Fruit fly (Drosophila melanogaster) whole organism, embryonic: ENCODE data around the gene CG14868.
A peak's percentile ranks its signal among the peaks of the same experiment; 100 is the strongest.

Experiments
- Adf1 ChIP-seq: fragments of 200-800 bp; sonication (Bioruptor generic); IDR thresholded peaks from 2 replicates; pipeline ENCODE4 v1.3.6; 2022; ENCODE audit warnings: missing biosample characterization, missing genetic modification characterization
- Atf3 ChIP-seq: fragments of 200-800 bp; sonication (Bioruptor generic); optimal IDR thresholded peaks from 3 replicates; lab custom pipeline; 2016; ENCODE audit warnings: missing biosample characterization, missing genetic modification characterization
- BEAF-32 ChIP-seq: fragments of 200-800 bp; sonication (Bioruptor generic); optimal IDR thresholded peaks from 3 replicates; lab custom pipeline; 2017; ENCODE audit warnings: missing biosample characterization, missing genetic modification characterization, mild to moderate bottlenecking, moderate library complexity, missing genetic modification reagents
- Blimp-1 ChIP-seq: fragments of 200-800 bp; sonication (Bioruptor generic); optimal IDR thresholded peaks from 3 replicates; lab custom pipeline; 2018; ENCODE audit warnings: missing biosample characterization, missing genetic modification characterization, mild to moderate bottlenecking, moderate library complexity, missing genetic modification reagents
- CG1024 ChIP-seq: fragments of 200-800 bp; sonication (Bioruptor generic); IDR thresholded peaks from 2 replicates; pipeline ENCODE4 v1.3.6; 2022; ENCODE audit warnings: missing biosample characterization, missing genetic modification characterization
- CG10543 ChIP-seq: fragments of 200-800 bp; sonication (Bioruptor generic); optimal IDR thresholded peaks from 3 replicates; lab custom pipeline; 2017; ENCODE audit warnings: missing biosample characterization, mild to moderate bottlenecking, missing genetic modification characterization, moderate library complexity
- CG11695 ChIP-seq: fragments of 200-800 bp; sonication (Bioruptor generic); IDR thresholded peaks from 3 replicates; pipeline ENCODE4 v1.3.6; 2022; ENCODE audit warnings: missing biosample characterization, missing genetic modification characterization
- CG12299 ChIP-seq: fragments of 200-800 bp; sonication (Bioruptor generic); optimal IDR thresholded peaks from 2 replicates; lab custom pipeline; 2018; ENCODE audit warnings: missing biosample characterization, mild to moderate bottlenecking, missing genetic modification characterization
- CG15011 ChIP-seq: fragments of 200-800 bp; sonication (Bioruptor generic); optimal IDR thresholded peaks from 3 replicates; lab custom pipeline; 2018; ENCODE audit warnings: missing biosample characterization, mild to moderate bottlenecking, missing genetic modification characterization
- CG1603 ChIP-seq: fragments of 200-800 bp; sonication (Bioruptor generic); optimal IDR thresholded peaks from 2 replicates; lab custom pipeline; 2019; ENCODE audit warnings: missing biosample characterization, mild to moderate bottlenecking, missing genetic modification characterization, moderate library complexity
- CG18476 ChIP-seq: fragments of 200-800 bp; sonication (Bioruptor generic); optimal IDR thresholded peaks from 2 replicates; lab custom pipeline; 2016; ENCODE audit warnings: missing biosample characterization, mild to moderate bottlenecking, missing genetic modification characterization
- CG2120 ChIP-seq: fragments of 200-800 bp; sonication (Bioruptor generic); optimal IDR thresholded peaks from 3 replicates; lab custom pipeline; 2016; ENCODE audit warnings: missing biosample characterization, missing genetic modification characterization
- CG2712 ChIP-seq: fragments of 200-800 bp; optimal IDR thresholded peaks from 3 replicates; lab custom pipeline; 2019; ENCODE audit warnings: missing biosample characterization, mild to moderate bottlenecking, missing genetic modification characterization, moderate library complexity
- CG30020 ChIP-seq: fragments of 200-800 bp; optimal IDR thresholded peaks from 2 replicates; lab custom pipeline; 2019; ENCODE audit warnings: missing biosample characterization, mild to moderate bottlenecking, missing genetic modification characterization, moderate library complexity
- CG31365 ChIP-seq: fragments of 200-800 bp; sonication (Bioruptor generic); optimal IDR thresholded peaks from 2 replicates; lab custom pipeline; 2018; ENCODE audit warnings: missing biosample characterization, mild to moderate bottlenecking, missing genetic modification characterization
- CG31388 ChIP-seq: fragments of 200-800 bp; sonication (Bioruptor generic); optimal IDR thresholded peaks from 2 replicates; lab custom pipeline; 2016; ENCODE audit warnings: missing biosample characterization, missing genetic modification characterization
- CG32532 ChIP-seq: fragments of 200-800 bp; sonication (Bioruptor generic); IDR thresholded peaks from 2 replicates; pipeline ENCODE4 v1.3.6; 2022; ENCODE audit warnings: missing biosample characterization, missing genetic modification characterization
- CG3281 ChIP-seq: fragments of 200-800 bp; sonication (Bioruptor generic); optimal IDR thresholded peaks from 3 replicates; lab custom pipeline; 2017; ENCODE audit warnings: missing biosample characterization, mild to moderate bottlenecking, missing genetic modification characterization
- CG3847 ChIP-seq: fragments of 200-800 bp; sonication (Bioruptor generic); IDR thresholded peaks from 2 replicates; pipeline ENCODE4 v1.3.6; 2022; ENCODE audit warnings: missing biosample characterization, missing genetic modification characterization
- CG4820 ChIP-seq: fragments of 200-800 bp; sonication (Bioruptor generic); optimal IDR thresholded peaks from 3 replicates; lab custom pipeline; 2016; ENCODE audit warnings: missing biosample characterization, missing genetic modification characterization
- CG6854 ChIP-seq: fragments of 200-800 bp; sonication (Bioruptor generic); optimal IDR thresholded peaks from 3 replicates; lab custom pipeline; 2017; ENCODE audit warnings: missing biosample characterization, mild to moderate bottlenecking, missing genetic modification characterization
- CG8281 ChIP-seq: fragments of 200-800 bp; sonication (Bioruptor generic); optimal IDR thresholded peaks from 2 replicates; lab custom pipeline; 2018; ENCODE audit warnings: missing biosample characterization, mild to moderate bottlenecking, missing genetic modification characterization, moderate library complexity
- CG9215 ChIP-seq: fragments of 200-800 bp; sonication (Bioruptor generic); IDR thresholded peaks from 2 replicates; pipeline ENCODE4 v1.3.6; 2022; ENCODE audit warnings: missing biosample characterization, missing genetic modification characterization
- CG9437 ChIP-seq: fragments of 200-800 bp; sonication (Bioruptor generic); optimal IDR thresholded peaks from 2 replicates; lab custom pipeline; 2018; ENCODE audit warnings: missing biosample characterization, mild to moderate bottlenecking, missing genetic modification characterization
- CG9932 ChIP-seq: fragments of 200-800 bp; sonication (Bioruptor generic); IDR thresholded peaks from 2 replicates; pipeline ENCODE4 v1.3.6; 2022; ENCODE audit warnings: missing biosample characterization, missing genetic modification characterization
- CHES-1-like ChIP-seq: fragments of 200-800 bp; sonication (Bioruptor generic); optimal IDR thresholded peaks from 2 replicates; lab custom pipeline; 2016; ENCODE audit warnings: missing biosample characterization, missing genetic modification characterization
- Elba2 ChIP-seq: fragments of 200-800 bp; sonication (Bioruptor generic); optimal IDR thresholded peaks from 3 replicates; lab custom pipeline; 2016; ENCODE audit warnings: missing biosample characterization, missing genetic modification characterization
- HmgD ChIP-seq: fragments of 200-800 bp; sonication (Bioruptor generic); optimal IDR thresholded peaks from 3 replicates; lab custom pipeline; 2016; ENCODE audit warnings: missing biosample characterization, missing genetic modification characterization
- Kr ChIP-seq: fragments of 200-800 bp; sonication (Bioruptor generic); optimal IDR thresholded peaks from 2 replicates; lab custom pipeline; 2017; ENCODE audit warnings: missing biosample characterization, mild to moderate bottlenecking, missing genetic modification characterization
- MTF-1 ChIP-seq: fragments of 200-800 bp; sonication (Bioruptor generic); optimal IDR thresholded peaks from 2 replicates; lab custom pipeline; 2018; ENCODE audit warnings: missing biosample characterization, mild to moderate bottlenecking, missing genetic modification characterization, borderline replicate concordance
- Max ChIP-seq: fragments of 200-800 bp; sonication (Bioruptor generic); optimal IDR thresholded peaks from 2 replicates; lab custom pipeline; 2016; ENCODE audit warnings: missing biosample characterization, mild to moderate bottlenecking, missing genetic modification characterization
- Mes4 ChIP-seq: fragments of 200-800 bp; sonication (Bioruptor generic); optimal IDR thresholded peaks from 2 replicates; lab custom pipeline; 2016; ENCODE audit warnings: missing biosample characterization, missing genetic modification characterization
- NK7.1 ChIP-seq: fragments of 200-800 bp; sonication (Bioruptor generic); optimal IDR thresholded peaks from 3 replicates; lab custom pipeline; 2016; ENCODE audit warnings: missing biosample characterization, missing genetic modification characterization
- Rx ChIP-seq: fragments of 200-800 bp; sonication (Bioruptor generic); IDR thresholded peaks from 2 replicates; pipeline ENCODE4 v1.3.6; 2022; ENCODE audit warnings: missing biosample characterization, missing genetic modification characterization
- Six4 ChIP-seq: fragments of 200-800 bp; sonication (Bioruptor generic); optimal IDR thresholded peaks from 2 replicates; lab custom pipeline; 2016; ENCODE audit warnings: missing biosample characterization, missing genetic modification characterization
- TFAM ChIP-seq: fragments of 200-800 bp; sonication (Bioruptor generic); optimal IDR thresholded peaks from 2 replicates; lab custom pipeline; 2017; ENCODE audit warnings: missing biosample characterization, missing genetic modification characterization, inconsistent platforms
- al ChIP-seq: fragments of 200-800 bp; sonication (Bioruptor generic); IDR thresholded peaks from 2 replicates; pipeline ENCODE4 v1.3.6; 2022; ENCODE audit warnings: missing biosample characterization, missing genetic modification characterization
- bcd ChIP-seq: fragments of 200-800 bp; sonication (Bioruptor generic); optimal IDR thresholded peaks from 2 replicates; lab custom pipeline; 2017; ENCODE audit warnings: missing biosample characterization, mild to moderate bottlenecking, missing genetic modification characterization
- btn ChIP-seq: fragments of 200-800 bp; sonication (Bioruptor generic); optimal IDR thresholded peaks from 2 replicates; lab custom pipeline; 2016; ENCODE audit warnings: missing biosample characterization, missing genetic modification characterization
- crp ChIP-seq, 2 experiments: fragments of 200-800 bp; sonication (Bioruptor generic); optimal IDR thresholded peaks; 2 replicates in 1 of 2; 3 replicates in 1 of 2; lab custom pipeline; 2017; ENCODE audit warnings: missing biosample characterization in 2 of 2, missing genetic modification characterization in 2 of 2, mild to moderate bottlenecking in 1 of 2, moderate library complexity in 1 of 2
- cwo ChIP-seq: fragments of 200-800 bp; sonication (Bioruptor generic); optimal IDR thresholded peaks from 3 replicates; lab custom pipeline; 2017; ENCODE audit warnings: missing biosample characterization, missing genetic modification characterization, mild to moderate bottlenecking, moderate library complexity, missing genetic modification reagents
- fd3F ChIP-seq: fragments of 200-800 bp; sonication (Bioruptor generic); optimal IDR thresholded peaks from 2 replicates; lab custom pipeline; 2018; ENCODE audit warnings: missing biosample characterization, mild to moderate bottlenecking, missing genetic modification characterization, moderate library complexity
- grn ChIP-seq: fragments of 200-800 bp; sonication (Bioruptor generic); optimal IDR thresholded peaks from 3 replicates; lab custom pipeline; 2017; ENCODE audit warnings: missing biosample characterization, missing genetic modification characterization
- maf-S ChIP-seq: fragments of 200-800 bp; sonication (Bioruptor generic); optimal IDR thresholded peaks from 2 replicates; lab custom pipeline; 2016; ENCODE audit warnings: missing biosample characterization, missing genetic modification characterization
- oc ChIP-seq: fragments of 200-800 bp; sonication (Bioruptor generic); optimal IDR thresholded peaks from 2 replicates; lab custom pipeline; 2018; ENCODE audit warnings: missing biosample characterization, mild to moderate bottlenecking, missing genetic modification characterization, moderate library complexity
- otp ChIP-seq: fragments of 200-800 bp; sonication (Bioruptor generic); IDR thresholded peaks from 3 replicates; pipeline ENCODE4, ENCODE4 v1.3.6; 2022; ENCODE audit warnings: missing biosample characterization, missing genetic modification characterization
- seq ChIP-seq: fragments of 200-800 bp; sonication (Bioruptor generic); IDR thresholded peaks from 2 replicates; pipeline ENCODE4 v1.3.6; 2022; ENCODE audit warnings: missing biosample characterization, missing genetic modification characterization
- slbo ChIP-seq: fragments of 200-800 bp; sonication (Bioruptor generic); IDR thresholded peaks from 2 replicates; pipeline ENCODE4 v1.3.6; 2022; ENCODE audit warnings: missing biosample characterization, missing genetic modification characterization
- sob ChIP-seq: fragments of 200-800 bp; sonication (Bioruptor generic); IDR thresholded peaks from 2 replicates; pipeline ENCODE4 v1.3.6; 2022; ENCODE audit warnings: missing biosample characterization, missing genetic modification characterization
- stwl ChIP-seq: fragments of 200-800 bp; sonication (Bioruptor generic); optimal IDR thresholded peaks from 3 replicates; lab custom pipeline; 2018; ENCODE audit warnings: missing biosample characterization, mild to moderate bottlenecking, missing genetic modification characterization, moderate library complexity
- unc-4 ChIP-seq: fragments of 200-800 bp; sonication (Bioruptor generic); IDR thresholded peaks from 2 replicates; pipeline ENCODE4 v1.3.6; 2022; ENCODE audit warnings: missing biosample characterization, missing genetic modification characterization; ENCODE audit not compliant: partially characterized antibody
- yki ChIP-seq: fragments of >200 bp; optimal IDR thresholded peaks from 3 replicates; lab custom pipeline; 2018

CG14868 gene

dm6 chr3R:15367477-15367876 is 2.3 kb downstream of the CG14868 start, which contains the start of gene CG34404:
CG34404 (minus strand) TSS chr3R:15367665.
- TF ChIP-seq CG30020 (tag; lab: Kevin White, UChicago) (no peak), unc-4 (GFP tag; lab: Robert Waterston, UW) (0 out of 2 replicates have a peak, but pooled peaks have one; percentile 24), CG4820 (GFP tag; lab: Kevin White, UChicago) (no peak), CG8281 (tag; lab: Kevin White, UChicago) (no peak), grn (GFP tag; lab: Kevin White, UChicago) (no peak), CG1603 (tag; lab: Kevin White, UChicago) (peak; percentile 59), CHES-1-like (no peak), yki (lab: Kevin White, UChicago) (no peak), bcd (no peak), BEAF-32 (peak; percentile 38), Kr (GFP tag; lab: Kevin White, UChicago) (no peak), Atf3 (GFP tag; lab: Kevin White, UChicago) (no peak), cwo (GFP tag; lab: Kevin White, UChicago) (no peak), CG3281 (GFP tag; lab: Kevin White, UChicago) (no peak), MTF-1 (no peak), NK7.1 (GFP tag; lab: Kevin White, UChicago) (no peak), otp (GFP tag; lab: Robert Waterston, UW) (no peak), sob (GFP tag; lab: Robert Waterston, UW) (peak; percentile 22; the same call in 1 of the 2 replicates), CG18476 (GFP tag; lab: Kevin White, UChicago) (no peak), CG32532 (GFP tag; lab: Robert Waterston, UW) (no peak), slbo (no peak), CG2712 (tag; lab: Kevin White, UChicago) (no peak), CG3847 (GFP tag; lab: Robert Waterston, UW) (no peak), stwl (peak; percentile 45), Max (GFP tag; lab: Kevin White, UChicago) (no peak), CG10543 (no peak), CG9215 (GFP tag; lab: Robert Waterston, UW) (no peak), HmgD (no peak), CG12299 (tag; lab: Kevin White, UChicago) (no peak), Rx (GFP tag; lab: Robert Waterston, UW) (no peak), CG31388 (GFP tag; lab: Kevin White, UChicago) (no peak), seq (GFP tag; lab: Robert Waterston, UW) (no peak), fd3F (GFP tag; lab: Kevin White, UChicago) (no peak), Elba2 (GFP tag; lab: Kevin White, UChicago) (peak; percentile 31), CG15011 (no peak), crp (GFP tag; optimal IDR thresholded peaks at IDR 0.05; lab: Kevin White, UChicago) (peak in 1 of 2 experiments; percentile 36), Blimp-1 (no peak), CG9932 (no peak), btn (GFP tag; lab: Kevin White, UChicago) (no peak), CG6854 (no peak), oc (tag; lab: Kevin White, UChicago) (no peak), CG1024 (GFP tag; lab: Robert Waterston, UW) (no peak), al (GFP tag; lab: Robert Waterston, UW) (no peak), Six4 (no peak), Adf1 (GFP tag; lab: Robert Waterston, UW) (no peak), TFAM (GFP tag; lab: Kevin White, UChicago) (no peak), Mes4 (GFP tag; lab: Kevin White, UChicago) (no peak), maf-S (GFP tag; lab: Kevin White, UChicago) (no peak), CG9437 (no peak), CG11695 (no peak), CG31365 (no peak), CG2120 (GFP tag; lab: Kevin White, UChicago) (peak; percentile 15)
